Worm (Caenorhabditis elegans) whole organism, mixed stage, embryonic: ENCODE results near the gene ptr-13.

Experiments
- M03D4.4 ChIP-seq: sonication (generic microtip); optimal IDR thresholded peaks from 2 replicates; lab custom pipeline; 2017; ENCODE audit warnings: mild to moderate bottlenecking, missing genetic modification characterization, missing compliant biosample characterization
- bed-3 ChIP-seq: fragments of 200-800 bp; sonication (Bioruptor generic); optimal IDR thresholded peaks from 3 replicates; lab custom pipeline; 2018; ENCODE audit warnings: mild to moderate bottlenecking, missing genetic modification characterization, moderate library complexity, missing compliant biosample characterization
- ceh-43 ChIP-seq: fragments of 200-800 bp; sonication (Bioruptor generic); optimal IDR thresholded peaks from 2 replicates; lab custom pipeline; 2018; ENCODE audit warnings: mild to moderate bottlenecking, missing genetic modification characterization, moderate library complexity, missing compliant biosample characterization
- elt-1 ChIP-seq: sonication (generic microtip); optimal IDR thresholded peaks from 2 replicates; lab custom pipeline; 2017; ENCODE audit warnings: missing genetic modification characterization, mild to moderate bottlenecking, missing compliant biosample characterization, antibody characterized with exemption, moderate library complexity, borderline replicate concordance; ENCODE audit not compliant: insufficient read depth
- ham-2 ChIP-seq: fragments of 200-800 bp; sonication (Bioruptor generic); optimal IDR thresholded peaks from 2 replicates; lab custom pipeline; 2018; ENCODE audit warnings: mild to moderate bottlenecking, missing genetic modification characterization, missing compliant biosample characterization
- hlh-1 ChIP-seq: fragments of 150-350 bp; optimal IDR thresholded peaks from 2 replicates; lab custom pipeline; 2014; ENCODE audit warnings: missing biosample characterization, missing genetic modification reagents, missing genetic modification characterization
- lin-13 ChIP-seq: fragments of 150-350 bp; optimal IDR thresholded peaks from 2 replicates; lab custom pipeline; 2014; ENCODE audit warnings: missing biosample characterization, missing genetic modification characterization
- lin-32 ChIP-seq: fragments of 200-800 bp; sonication (Bioruptor generic); optimal IDR thresholded peaks from 2 replicates; lab custom pipeline; 2018; ENCODE audit warnings: mild to moderate bottlenecking, missing genetic modification characterization, missing compliant biosample characterization
- lsy-2 ChIP-seq: fragments of 150-350 bp; optimal IDR thresholded peaks from 2 replicates; lab custom pipeline; 2014; ENCODE audit warnings: missing biosample characterization, missing genetic modification characterization
- mls-2 ChIP-seq: sonication (generic microtip); optimal IDR thresholded peaks from 2 replicates; lab custom pipeline; 2016; ENCODE audit warnings: mild to moderate bottlenecking, missing genetic modification characterization, moderate library complexity, missing compliant biosample characterization
- nhr-237 ChIP-seq: fragments of 150-350 bp; optimal IDR thresholded peaks from 2 replicates; lab custom pipeline; 2014; ENCODE audit warnings: missing biosample characterization, missing genetic modification characterization
- pha-4 ChIP-seq: fragments of 150-350 bp; optimal IDR thresholded peaks from 2 replicates; lab custom pipeline; 2018; ENCODE audit warnings: missing biosample characterization, missing genetic modification reagents, missing genetic modification characterization
- sptf-1 ChIP-seq: sonication (generic microtip); optimal IDR thresholded peaks from 2 replicates; lab custom pipeline; 2017; ENCODE audit warnings: mild to moderate bottlenecking, missing genetic modification characterization, moderate library complexity, missing compliant biosample characterization
- tbx-8 ChIP-seq: fragments of 200-800 bp; sonication (Bioruptor generic); optimal IDR thresholded peaks from 2 replicates; lab custom pipeline; 2018; ENCODE audit warnings: mild to moderate bottlenecking, missing genetic modification characterization, moderate library complexity, missing compliant biosample characterization
- unc-120 ChIP-seq: sonication (generic microtip); optimal IDR thresholded peaks from 2 replicates; lab custom pipeline; 2017; ENCODE audit warnings: missing genetic modification characterization, missing compliant biosample characterization; ENCODE audit not compliant: poor library complexity, severe bottlenecking
- unc-62 ChIP-seq: fragments of 150-350 bp; optimal IDR thresholded peaks from 2 replicates; lab custom pipeline; 2014; ENCODE audit warnings: missing biosample characterization, missing genetic modification reagents, missing genetic modification characterization
- zip-8 ChIP-seq: fragments of 150-350 bp; optimal IDR thresholded peaks from 2 replicates; lab custom pipeline; 2014; ENCODE audit warnings: missing biosample characterization, missing genetic modification characterization
- ztf-11 ChIP-seq: fragments of 150-350 bp; optimal IDR thresholded peaks from 2 replicates; lab custom pipeline; 2014; ENCODE audit warnings: missing biosample characterization, missing genetic modification characterization

ptr-13 gene

DNA sequence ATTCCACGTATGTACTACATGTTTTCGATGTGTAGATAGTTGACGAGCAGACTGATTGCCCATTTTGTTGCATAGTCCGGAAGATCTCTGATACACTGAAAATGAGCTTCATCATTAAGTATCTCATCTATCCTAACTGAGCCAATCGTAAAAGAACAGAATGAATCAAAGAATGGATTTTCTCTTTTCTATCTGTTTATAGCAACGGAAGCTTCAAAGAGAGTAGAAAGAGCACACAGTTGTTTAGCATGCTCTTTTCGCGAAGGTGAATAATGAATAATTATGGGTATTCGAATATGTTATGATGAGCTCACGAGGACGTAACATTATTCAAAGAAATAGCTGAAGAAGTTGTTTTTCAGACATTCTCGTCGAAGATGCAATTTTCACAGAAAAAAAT, 51.2 kb downstream of the ptr-13 start, which contains the start of gene glb-4:
Gene glb-4 (minus strand): TSS at position 101 of the 400 bp plus-strand sequence.
- TF ChIP-seq pha-4 (tag; lab: Kevin White, UChicago) (no peak), elt-1 (tag; lab: Kevin White, UChicago) (no peak), nhr-237 (no peak), lin-32 (GFP tag; lab: Kevin White, UChicago) (no peak), unc-62 (GFP tag; lab: Kevin White, UChicago) (no peak), zip-8 (tag; lab: Kevin White, UChicago) (no peak)
- TF ChIP-seq, all 35 proteins: peak for 0

- no peak for TF ChIP-seq ceh-43
- TF ChIP-seq lin-32 (GFP tag; lab: Kevin White, UChicago): no peak
- TF ChIP-seq nhr-237: no peak
- TF ChIP-seq mls-2 (tag; lab: Kevin White, UChicago): no peak
- TF ChIP-seq tbx-8 (GFP tag; lab: Kevin White, UChicago): no peak
- TF ChIP-seq bed-3 (GFP tag; lab: Kevin White, UChicago): no peak
- TF ChIP-seq unc-62 (GFP tag; lab: Kevin White, UChicago): no peak
- TF ChIP-seq unc-120 (tag; lab: Kevin White, UChicago): no peak
Observed at ce11 chrII:11110419-11110818, 51.9 kb downstream of the ptr-13 start.

- TF ChIP-seq tbx-8 (GFP tag; lab: Kevin White, UChicago) (no peak), bed-3 (GFP tag; lab: Kevin White, UChicago) (no peak), lin-13 (no peak), lsy-2 (tag; lab: Kevin White, UChicago) (no peak), sptf-1 (tag; lab: Kevin White, UChicago) (no peak), zip-8 (tag; lab: Kevin White, UChicago) (no peak), ztf-11 (no peak), ham-2 (GFP tag; lab: Kevin White, UChicago) (no peak), M03D4.4 (tag; lab: Kevin White, UChicago) (no peak), lin-32 (GFP tag; lab: Kevin White, UChicago) (no peak), hlh-1 (tag; lab: Kevin White, UChicago) (no peak)
Observed at ce11 chrII:11107828-11108227, 54.5 kb downstream of the ptr-13 start, which contains the start of gene apc-17. TSS of gene apc-17 (plus strand) at chrII:11108128.
